Worm (Caenorhabditis elegans) whole organism, dauer: ENCODE measurements around the gene vha-8.

Source experiments
- unc-62 ChIP-seq: sonication (generic microtip); optimal IDR thresholded peaks from 2 replicates; lab custom pipeline; 2017; ENCODE audit warnings: missing biosample characterization, missing genetic modification reagents, missing genetic modification characterization

vha-8 gene

DNA sequence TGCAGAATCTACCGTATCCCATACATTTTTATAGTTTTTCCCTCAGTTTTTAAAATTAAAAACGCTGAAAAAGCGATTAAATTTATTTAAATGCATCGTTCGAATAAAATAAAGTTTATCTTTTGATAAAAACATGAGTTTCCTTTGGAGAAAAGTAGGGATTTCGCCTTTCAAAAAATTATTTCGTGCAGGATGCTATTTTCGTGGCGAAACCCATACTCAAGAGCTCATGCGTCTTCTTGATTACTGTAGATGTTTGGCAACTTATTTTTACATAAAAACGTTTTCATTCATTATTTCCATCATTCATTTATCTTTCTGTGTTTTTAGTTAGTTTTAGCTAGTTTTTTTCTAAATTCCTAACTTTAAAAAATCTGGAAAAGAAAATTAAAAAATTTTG, 924 bp upstream of the vha-8 start:
- TF ChIP-seq unc-62 (GFP tag; lab: Kevin White, UChicago), result no peak

- TF ChIP-seq unc-62 (GFP tag; lab: Kevin White, UChicago), result no peak
Observed at ce11 chrIV:6792380-6793309, 1.8 kb downstream of the vha-8 start.

DNA sequence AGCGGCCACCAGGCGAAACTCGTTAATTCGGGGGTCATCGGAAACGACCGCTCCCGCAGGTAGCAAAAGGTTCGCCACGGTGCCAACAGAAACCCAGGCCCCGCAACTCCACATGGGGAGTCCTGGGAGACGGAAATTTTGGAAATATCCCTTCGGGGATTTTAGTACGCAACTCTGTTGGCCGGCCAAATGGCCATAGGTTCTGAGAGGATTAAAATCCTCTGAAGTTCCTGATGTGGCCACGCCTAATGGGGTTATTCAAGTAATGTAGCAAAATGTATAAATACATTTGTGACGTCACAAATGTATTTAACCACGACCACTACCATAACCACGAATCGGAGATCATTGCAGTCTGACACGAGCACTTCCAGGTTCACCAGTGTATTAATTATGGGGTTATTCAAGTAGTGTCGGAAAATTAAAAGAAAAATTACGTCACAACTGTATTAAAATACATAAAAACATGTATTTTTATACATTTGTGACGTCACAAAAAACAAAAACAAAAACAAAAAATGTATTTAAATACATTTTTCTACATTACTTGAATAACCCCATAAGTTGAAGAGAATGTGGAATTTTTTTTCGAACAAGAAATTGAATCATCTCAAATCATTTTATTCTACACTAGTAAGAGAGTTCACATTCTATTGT, 2.6 kb downstream of the vha-8 start:
- TF ChIP-seq unc-62 (GFP tag; lab: Kevin White, UChicago), result no peak

DNA sequence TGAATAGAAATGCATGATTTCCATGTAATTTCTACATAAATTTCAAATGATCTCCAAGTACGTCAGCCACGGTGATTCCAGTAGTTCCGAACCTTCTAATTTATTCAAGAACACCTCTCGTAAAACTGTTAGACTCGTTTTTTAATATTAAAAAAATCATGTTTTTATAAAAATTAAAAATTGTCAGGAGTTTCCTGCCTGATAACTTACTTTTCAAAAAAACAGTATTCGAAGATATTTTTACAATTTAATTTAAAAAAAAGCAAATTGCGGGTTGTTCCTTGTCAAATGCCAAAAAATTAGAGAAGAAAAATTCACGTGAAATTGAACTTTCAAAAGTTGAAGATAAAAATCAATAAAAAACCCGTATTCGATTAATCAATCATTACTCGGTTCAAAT, 4.7 kb downstream of the vha-8 start, which contains the start of the genes C17H12.3 and C17H12.12:
C17H12.3 (minus strand) TSS at position 101 of the 400 bp plus-strand sequence.
C17H12.12 (plus strand) TSS at position 396 of the 400 bp plus-strand sequence.
- no peak for TF ChIP-seq unc-62 (GFP tag; lab: Kevin White, UChicago)

DNA sequence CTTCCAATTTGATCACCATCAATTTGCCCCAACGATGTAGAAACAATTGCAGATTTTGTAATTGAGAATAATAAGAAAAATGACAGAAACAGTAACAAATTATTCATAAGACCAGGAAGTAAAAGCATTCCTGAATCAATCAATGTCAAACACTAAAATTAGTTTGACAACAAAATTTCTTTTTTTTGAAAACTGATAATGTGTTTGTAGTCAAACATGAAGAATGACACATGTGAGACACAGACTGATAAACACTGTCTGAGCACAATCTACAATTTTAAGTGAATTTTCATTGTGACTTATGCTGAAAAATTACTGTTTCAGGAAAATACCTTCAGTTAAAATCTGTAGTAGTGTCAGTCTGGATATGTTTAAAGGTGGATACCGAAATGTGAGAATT, 11.3 kb downstream of the vha-8 start, which contains the start of the genes cest-4 and C17H12.11:
cest-4 (minus strand) TSS at position 206 of the 400 bp plus-strand sequence.
C17H12.11 (plus strand) TSS at position 256 of the 400 bp plus-strand sequence.
- TF ChIP-seq unc-62 (GFP tag; lab: Kevin White, UChicago), result no peak

ce11 chrIV:6803294-6803693, 12.4 kb downstream of the vha-8 start:
- TF ChIP-seq unc-62 (GFP tag; lab: Kevin White, UChicago), result no peak

ce11 chrIV:6803805-6804344, 13.0 kb downstream of the vha-8 start:
- no peak for TF ChIP-seq unc-62 (GFP tag; lab: Kevin White, UChicago)

DNA sequence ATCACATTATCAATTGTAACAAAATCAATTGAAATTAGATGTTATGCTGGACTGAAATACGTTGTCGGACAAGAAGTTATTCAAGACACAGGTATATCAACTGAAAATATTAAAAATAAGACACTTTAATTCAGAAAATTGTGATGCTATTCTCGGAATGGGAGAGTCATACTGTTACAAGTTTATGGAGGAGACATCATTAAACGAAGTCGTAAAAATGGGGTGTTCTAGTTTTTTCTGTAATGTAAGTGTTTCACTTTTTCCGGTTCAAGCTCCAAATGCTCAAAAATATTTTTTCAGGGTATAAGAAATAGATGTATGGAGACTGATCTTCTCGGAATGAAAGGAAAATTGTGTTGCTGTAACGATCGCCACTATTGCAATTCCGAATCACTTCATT, 13.9 kb downstream of the vha-8 start, which contains the start of gene C17H12.37:
C17H12.37 (plus strand) TSS at position 301 of the 400 bp plus-strand sequence.
- TF ChIP-seq unc-62 (GFP tag; lab: Kevin White, UChicago), result no peak

- no peak for TF ChIP-seq unc-62 (GFP tag; lab: Kevin White, UChicago)
Observed at ce11 chrIV:6806475-6807063, 15.7 kb downstream of the vha-8 start, which contains the start of gene C17H12.10. C17H12.10 (plus strand) TSS chrIV:6806799.

ce11 chrIV:6809756-6810155, 18.9 kb downstream of the vha-8 start:
- TF ChIP-seq unc-62 (GFP tag; lab: Kevin White, UChicago), result no peak

ce11 chrIV:6811808-6812207, 20.9 kb downstream of the vha-8 start, which contains the start of gene ceh-48:
ceh-48 (plus strand) TSS chrIV:6812108.
- no peak for TF ChIP-seq unc-62 (GFP tag; lab: Kevin White, UChicago)

ce11 chrIV:6817554-6817953, 26.7 kb downstream of the vha-8 start, which contains the start of gene C17H12.5:
C17H12.5 (minus strand) TSS chrIV:6817654.
- no peak for TF ChIP-seq unc-62 (GFP tag; lab: Kevin White, UChicago)

DNA sequence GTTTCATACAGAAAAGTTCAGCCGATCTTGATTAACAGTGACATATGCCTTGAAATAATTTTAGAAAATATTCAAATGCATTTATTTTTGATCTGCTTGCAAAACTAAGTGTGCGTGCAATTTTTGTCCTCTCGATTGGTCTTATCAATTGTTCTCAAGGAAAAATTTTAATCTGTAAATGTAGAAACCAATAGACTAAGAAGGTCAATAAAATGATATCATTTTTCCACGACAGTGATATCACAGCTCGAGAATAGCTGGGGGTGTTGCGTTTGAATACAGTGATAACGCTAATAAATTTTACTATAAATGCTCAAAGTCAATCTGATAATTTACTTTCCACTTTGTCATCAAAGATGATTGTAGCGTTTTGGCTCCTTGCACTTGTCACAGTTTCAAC, 27.5 kb downstream of the vha-8 start, which contains the start of gene C17H12.8:
C17H12.8 (plus strand) TSS at position 335 of the 400 bp plus-strand sequence.
- no peak for TF ChIP-seq unc-62 (GFP tag; lab: Kevin White, UChicago)

DNA sequence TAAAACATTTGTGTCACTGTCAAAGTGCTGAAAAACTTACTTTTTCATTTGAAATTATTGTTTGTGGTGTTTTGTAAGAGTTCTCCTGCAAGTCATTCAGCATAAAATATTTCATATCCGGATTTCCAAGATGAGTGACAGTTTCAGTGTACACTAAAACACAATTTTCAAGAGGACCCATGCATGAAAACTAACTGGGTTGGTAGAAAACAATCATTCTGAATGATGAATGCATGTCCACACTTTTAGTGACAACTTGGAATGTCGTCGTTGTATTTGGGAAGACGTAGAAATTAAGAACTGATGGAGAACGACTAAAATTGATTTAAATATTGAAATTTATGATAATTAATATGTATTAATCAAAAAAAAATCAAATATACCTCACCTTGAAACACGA, 30.8 kb downstream of the vha-8 start:
- TF ChIP-seq unc-62 (GFP tag; lab: Kevin White, UChicago), result no peak

- no peak for TF ChIP-seq unc-62 (GFP tag; lab: Kevin White, UChicago)
Observed at ce11 chrIV:6822406-6822805, 31.5 kb downstream of the vha-8 start, which contains the start of gene C17H12.6. C17H12.6 (minus strand) TSS chrIV:6822506.
